Worm (Caenorhabditis elegans): ENCODE measurements around the gene F38B7.2.
A peak's percentile ranks its signal among the peaks of the same experiment; 100 is the strongest.

F38B7.2 gene

ce11 chrV:11528633-11529327, 15.0 kb upstream of the F38B7.2 start:
- TF ChIP-seq hlh-30 (tag; optimal IDR thresholded peaks at IDR 0.05; ENCODE audit: insufficient read depth) (peak; percentile 63), ref-2 (tag; optimal IDR thresholded peaks at IDR 0.05) (peak; percentile 14), hlh-8 (tag; optimal IDR thresholded peaks at IDR 0.05) (peak; percentile 71), tbx-2 (tag; optimal IDR thresholded peaks at IDR 0.05) (no peak)

- TF ChIP-seq ceh-24 (tag; optimal IDR thresholded peaks at IDR 0.05) (no peak), ceh-18 (tag; optimal IDR thresholded peaks at IDR 0.05) (peak; percentile 6), pqm-1 (tag; optimal IDR thresholded peaks at IDR 0.05) (no peak), ceh-19 (GFP tag; optimal IDR thresholded peaks at IDR 0.05) (no peak), K02D7.2 (tag; optimal IDR thresholded peaks at IDR 0.05) (no peak), nhr-232 (tag; optimal IDR thresholded peaks at IDR 0.05) (no peak), ztf-16 (tag; optimal IDR thresholded peaks at IDR 0.05) (no peak), zip-5 (tag; optimal IDR thresholded peaks at IDR 0.05) (no peak)
Measured at ce11 chrV:11529541-11529940, 14.2 kb upstream of the F38B7.2 start.

- TF ChIP-seq ref-2 (tag; optimal IDR thresholded peaks at IDR 0.05) (no peak), hlh-8 (tag; optimal IDR thresholded peaks at IDR 0.05) (no peak), rnt-1 (tag; optimal IDR thresholded peaks at IDR 0.05) (no peak), fkh-6 (tag; optimal IDR thresholded peaks at IDR 0.05) (no peak), unc-55 (GFP tag; optimal IDR thresholded peaks at IDR 0.05) (no peak), tbx-2 (tag; optimal IDR thresholded peaks at IDR 0.05) (no peak)
Measured at ce11 chrV:11531100-11531499, 12.7 kb upstream of the F38B7.2 start.

- TF ChIP-seq lin-11 (tag; optimal IDR thresholded peaks at IDR 0.05), result no peak
- TF ChIP-seq ref-2 (tag; optimal IDR thresholded peaks at IDR 0.05), result no peak
- no peak for TF ChIP-seq dmd-4 (tag; optimal IDR thresholded peaks at IDR 0.05; ENCODE audit: borderline replicate concordance)
- no peak for TF ChIP-seq ceh-6 (GFP tag; optimal IDR thresholded peaks at IDR 0.05)
- TF ChIP-seq pqm-1 (tag; optimal IDR thresholded peaks at IDR 0.05), result peak; percentile 4
- no peak for TF ChIP-seq fax-1 (tag; optimal IDR thresholded peaks at IDR 0.05)
- TF ChIP-seq ets-4 (tag; optimal IDR thresholded peaks at IDR 0.05), result peak; percentile 33
- no peak for TF ChIP-seq che-1 (tag; optimal IDR thresholded peaks at IDR 0.05)
- TF ChIP-seq odd-2 (tag; optimal IDR thresholded peaks at IDR 0.05), result no peak
- TF ChIP-seq nhr-232 (tag; optimal IDR thresholded peaks at IDR 0.05), result no peak
- TF ChIP-seq unc-55 (GFP tag; optimal IDR thresholded peaks at IDR 0.05), result peak; percentile 29
- no peak for TF ChIP-seq ceh-19 (GFP tag; optimal IDR thresholded peaks at IDR 0.05)
- TF ChIP-seq gmeb-2 (tag; optimal IDR thresholded peaks at IDR 0.05), result no peak
- no peak for TF ChIP-seq ceh-14 (tag; optimal IDR thresholded peaks at IDR 0.05)
- peak; percentile 18 for TF ChIP-seq T23F11.4 (GFP tag; optimal IDR thresholded peaks at IDR 0.05)
- TF ChIP-seq sox-4 (tag; optimal IDR thresholded peaks at IDR 0.05), result no peak
- TF ChIP-seq eyg-1 (tag; optimal IDR thresholded peaks at IDR 0.05), result no peak
- TF ChIP-seq ceh-9 (tag; optimal IDR thresholded peaks at IDR 0.05), result no peak
- TF ChIP-seq npax-4 (tag; optimal IDR thresholded peaks at IDR 0.05), result no peak
- TF ChIP-seq hlh-6 (tag; optimal IDR thresholded peaks at IDR 0.05), result no peak
- TF ChIP-seq hlh-30 (tag; optimal IDR thresholded peaks at IDR 0.05; ENCODE audit: insufficient read depth), result peak; percentile 32
- peak; percentile 55 for TF ChIP-seq tbx-2 (tag; optimal IDR thresholded peaks at IDR 0.05)
- TF ChIP-seq hlh-15 (tag; optimal IDR thresholded peaks at IDR 0.05), result no peak
- TF ChIP-seq ceh-18 (tag; optimal IDR thresholded peaks at IDR 0.05), result peak; percentile 96
- no peak for TF ChIP-seq unc-3 (GFP tag; conservative IDR thresholded peaks at IDR 0.05)
- no peak for TF ChIP-seq unc-3 (tag; optimal IDR thresholded peaks at IDR 0.05)
- no peak for TF ChIP-seq elt-2 (tag; optimal IDR thresholded peaks at IDR 0.05)
- no peak for TF ChIP-seq pha-2 (tag; optimal IDR thresholded peaks at IDR 0.05)
- no peak for TF ChIP-seq ceh-24 (tag; optimal IDR thresholded peaks at IDR 0.05)
- no peak for TF ChIP-seq ceh-2 (tag; optimal IDR thresholded peaks at IDR 0.05)
- no peak for TF ChIP-seq K02D7.2 (tag; optimal IDR thresholded peaks at IDR 0.05)
- TF ChIP-seq fkh-10 (GFP tag; optimal IDR thresholded peaks at IDR 0.05), result no peak
- peak; percentile 6 for TF ChIP-seq F13H6.1 (tag; optimal IDR thresholded peaks at IDR 0.05)
- TF ChIP-seq ceh-48 (tag; optimal IDR thresholded peaks at IDR 0.05), result no peak
- TF ChIP-seq nhr-11 (tag; optimal IDR thresholded peaks at IDR 0.05), result no peak
- TF ChIP-seq Y22D7AL.16 (tag; optimal IDR thresholded peaks at IDR 0.05), result no peak
- TF ChIP-seq lim-6 (tag; optimal IDR thresholded peaks at IDR 0.05), result no peak
- TF ChIP-seq pros-1 (tag; optimal IDR thresholded peaks at IDR 0.05), result no peak
- no peak for TF ChIP-seq C38D4.7 (GFP tag; optimal IDR thresholded peaks at IDR 0.05)
Measured at ce11 chrV:11531831-11532534, 11.8 kb upstream of the F38B7.2 start.

Data from whole organism, late embryonic.